Worm (Caenorhabditis elegans): Measurements from ENCODE around the gene F14F9.2.

Gene F14F9.2

ce11 chrV:5126793-5127192, 17.8 kb upstream of the F14F9.2 start, which contains the start of gene F14F9.5:
TSS of gene F14F9.5 (plus strand) at chrV:5127093.
- TF ChIP-seq dmd-4 (tag; optimal IDR thresholded peaks at IDR 0.05; ENCODE audit: borderline replicate concordance): no peak
- TF ChIP-seq madf-2 (tag; optimal IDR thresholded peaks at IDR 0.05): no peak
- no peak for TF ChIP-seq K02D7.2 (tag; optimal IDR thresholded peaks at IDR 0.05)
- no peak for TF ChIP-seq zip-5 (tag; optimal IDR thresholded peaks at IDR 0.05)
- TF ChIP-seq ttx-3 (tag; optimal IDR thresholded peaks at IDR 0.05): no peak
- TF ChIP-seq sdc-2 (tag; optimal IDR thresholded peaks at IDR 0.05): no peak
- TF ChIP-seq hlh-6 (tag; optimal IDR thresholded peaks at IDR 0.05): no peak
- TF ChIP-seq ceh-48 (tag; optimal IDR thresholded peaks at IDR 0.05): no peak
- TF ChIP-seq C08G9.2 (tag; optimal IDR thresholded peaks at IDR 0.05): no peak
- no peak for TF ChIP-seq Y22D7AL.16 (tag; optimal IDR thresholded peaks at IDR 0.05)
- no peak for TF ChIP-seq ahr-1 (tag; optimal IDR thresholded peaks at IDR 0.05)
- no peak for TF ChIP-seq ceh-34 (tag; optimal IDR thresholded peaks at IDR 0.05)
- no peak for TF ChIP-seq odd-2 (tag; optimal IDR thresholded peaks at IDR 0.05)

ce11 chrV:5130018-5130417, 14.6 kb upstream of the F14F9.2 start, which contains the start of gene F14F9.8:
TSS of gene F14F9.8 (plus strand) at chrV:5130318.
- no peak for TF ChIP-seq dmd-4 (tag; optimal IDR thresholded peaks at IDR 0.05; ENCODE audit: borderline replicate concordance)
- TF ChIP-seq odd-2 (tag; optimal IDR thresholded peaks at IDR 0.05): no peak
- TF ChIP-seq pat-9 (tag; optimal IDR thresholded peaks at IDR 0.05): no peak
- TF ChIP-seq K02D7.2 (tag; optimal IDR thresholded peaks at IDR 0.05): no peak
- no peak for TF ChIP-seq sdc-2 (tag; optimal IDR thresholded peaks at IDR 0.05)
- no peak for TF ChIP-seq ceh-24 (tag; optimal IDR thresholded peaks at IDR 0.05)
- no peak for TF ChIP-seq hlh-6 (tag; optimal IDR thresholded peaks at IDR 0.05)
- no peak for TF ChIP-seq ahr-1 (tag; optimal IDR thresholded peaks at IDR 0.05)
- no peak for TF ChIP-seq C38D4.7 (GFP tag; optimal IDR thresholded peaks at IDR 0.05)
- TF ChIP-seq ets-4 (tag; optimal IDR thresholded peaks at IDR 0.05): no peak
- TF ChIP-seq ceh-19 (GFP tag; optimal IDR thresholded peaks at IDR 0.05): no peak
- no peak for TF ChIP-seq ceh-2 (tag; optimal IDR thresholded peaks at IDR 0.05)
- no peak for TF ChIP-seq zip-5 (tag; optimal IDR thresholded peaks at IDR 0.05)
- TF ChIP-seq C08G9.2 (tag; optimal IDR thresholded peaks at IDR 0.05): no peak

- no peak for TF ChIP-seq pqm-1 (tag; optimal IDR thresholded peaks at IDR 0.05)
- no peak for TF ChIP-seq lin-11 (tag; optimal IDR thresholded peaks at IDR 0.05)
- TF ChIP-seq ref-2 (tag; optimal IDR thresholded peaks at IDR 0.05): no peak
- TF ChIP-seq ceh-48 (tag; optimal IDR thresholded peaks at IDR 0.05): no peak
- TF ChIP-seq C08G9.2 (tag; optimal IDR thresholded peaks at IDR 0.05): no peak
- no peak for TF ChIP-seq Y22D7AL.16 (tag; optimal IDR thresholded peaks at IDR 0.05)
Measured at ce11 chrV:5131380-5131779, 13.3 kb upstream of the F14F9.2 start.

- no peak for TF ChIP-seq mec-3 (tag; optimal IDR thresholded peaks at IDR 0.05; ENCODE audit: borderline replicate concordance)
- TF ChIP-seq lin-11 (tag; optimal IDR thresholded peaks at IDR 0.05): no peak
- no peak for TF ChIP-seq syd-9 (tag; optimal IDR thresholded peaks at IDR 0.05)
- TF ChIP-seq ceh-24 (tag; optimal IDR thresholded peaks at IDR 0.05): no peak
- no peak for TF ChIP-seq pat-9 (tag; optimal IDR thresholded peaks at IDR 0.05)
- no peak for TF ChIP-seq ets-4 (tag; optimal IDR thresholded peaks at IDR 0.05)
- no peak for TF ChIP-seq ceh-30 (tag; optimal IDR thresholded peaks at IDR 0.05)
- TF ChIP-seq pag-3 (tag; optimal IDR thresholded peaks at IDR 0.05; ENCODE audit: borderline replicate concordance): no peak
- no peak for TF ChIP-seq ceh-22 (tag; optimal IDR thresholded peaks at IDR 0.05)
- no peak for TF ChIP-seq elt-4 (tag; optimal IDR thresholded peaks at IDR 0.05)
- no peak for TF ChIP-seq zip-5 (tag; optimal IDR thresholded peaks at IDR 0.05)
Measured at ce11 chrV:5132441-5132840, 12.2 kb upstream of the F14F9.2 start, which contains the start of gene F14F9.4. TSS of gene F14F9.4 (plus strand) at chrV:5132741.

ce11 chrV:5137919-5138318, 6.7 kb upstream of the F14F9.2 start, which contains the start of gene F14F9.3:
TSS of gene F14F9.3 (plus strand) at chrV:5138219.
- TF ChIP-seq elt-2 (tag; optimal IDR thresholded peaks at IDR 0.05): no peak
- no peak for TF ChIP-seq ceh-18 (tag; optimal IDR thresholded peaks at IDR 0.05)
- no peak for TF ChIP-seq C08G9.2 (tag; optimal IDR thresholded peaks at IDR 0.05)

- TF ChIP-seq ceh-31 (tag; optimal IDR thresholded peaks at IDR 0.05) (no peak), rnt-1 (tag; optimal IDR thresholded peaks at IDR 0.05) (no peak), fkh-6 (tag; optimal IDR thresholded peaks at IDR 0.05) (no peak), ztf-16 (tag; optimal IDR thresholded peaks at IDR 0.05) (no peak), T23F11.4 (GFP tag; optimal IDR thresholded peaks at IDR 0.05) (no peak), pros-1 (tag; optimal IDR thresholded peaks at IDR 0.05) (no peak), fkh-10 (GFP tag; optimal IDR thresholded peaks at IDR 0.05) (no peak), hlh-8 (tag; optimal IDR thresholded peaks at IDR 0.05) (no peak), sox-2 (GFP tag; IDR thresholded peaks at IDR 0.05) (no peak), pax-1 (tag; optimal IDR thresholded peaks at IDR 0.05) (no peak), zip-5 (tag; optimal IDR thresholded peaks at IDR 0.05) (no peak), pha-2 (tag; optimal IDR thresholded peaks at IDR 0.05) (no peak), ama-1 (optimal IDR thresholded peaks at IDR 0.05) (no peak), ceh-6 (GFP tag; optimal IDR thresholded peaks at IDR 0.05) (no peak), odd-2 (tag; optimal IDR thresholded peaks at IDR 0.05) (no peak), ceh-14 (tag; optimal IDR thresholded peaks at IDR 0.05) (no peak)
Measured at ce11 chrV:5143785-5144184, 856 bp upstream of the F14F9.2 start, which contains the start of gene srh-129. TSS of gene srh-129 (minus strand) at chrV:5143885.
